Worm (Caenorhabditis elegans): Measurements from ENCODE around the gene ZK105.3.

Gene ZK105.3

DNA sequence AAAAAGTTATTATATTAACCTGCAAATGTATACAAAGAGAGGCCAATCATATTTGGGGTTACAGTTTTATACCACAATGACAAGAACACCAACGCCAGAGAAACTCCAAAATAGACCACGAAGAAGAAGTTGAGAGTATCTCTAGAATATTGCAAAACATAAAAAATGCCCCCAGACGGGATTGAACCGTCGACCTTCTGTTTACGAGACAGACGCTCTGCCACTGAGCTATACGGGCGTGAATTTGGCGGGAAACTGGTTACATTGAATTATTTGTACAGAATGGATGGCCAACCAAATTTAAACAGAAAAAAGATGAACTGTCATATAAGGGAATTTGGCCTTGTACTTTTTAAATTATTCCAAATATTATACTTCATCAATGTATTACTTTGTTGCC is 33.5 kb downstream of the ZK105.3 start (continued):
- 0 out of 2 replicates have a peak, but pooled peaks have one; percentile 24 for TF ChIP-seq F26F4.8 (GFP tag; conservative IDR thresholded peaks at IDR 0.05)
- TF ChIP-seq hlh-11 (tag; optimal IDR thresholded peaks at IDR 0.05): peak; percentile 60
- TF ChIP-seq jun-1 (tag; optimal IDR thresholded peaks at IDR 0.05): no peak
- peak; percentile 1 for TF ChIP-seq spr-3 (GFP tag; optimal IDR thresholded peaks at IDR 0.05)
- no peak for TF ChIP-seq madf-5 (GFP tag; IDR thresholded peaks at IDR 0.05)
- no peak for TF ChIP-seq nhr-48 (tag; optimal IDR thresholded peaks at IDR 0.05)
- no peak for TF ChIP-seq Y48G9A.11 (GFP tag; IDR thresholded peaks at IDR 0.05)
- no peak for TF ChIP-seq ZK546.5 (tag; optimal IDR thresholded peaks at IDR 0.05)
- TF ChIP-seq T20F7.1 (GFP tag; optimal IDR thresholded peaks at IDR 0.05): peak; percentile 6
- TF ChIP-seq Y105C5A.15 (GFP tag; IDR thresholded peaks at IDR 0.05): no peak
- peak; percentile 67 for TF ChIP-seq dve-1 (tag; optimal IDR thresholded peaks at IDR 0.05; ENCODE audit: insufficient read depth)
- TF ChIP-seq daf-8 (GFP tag; IDR thresholded peaks at IDR 0.05): no peak
- no peak for TF ChIP-seq mxl-3 (GFP tag; optimal IDR thresholded peaks at IDR 0.05)
- no peak for TF ChIP-seq F44E2.7 (GFP tag; IDR thresholded peaks at IDR 0.05)
- TF ChIP-seq snpc-1.2 (GFP tag; IDR thresholded peaks at IDR 0.05): peak; percentile 52; the same call in 1 of the 2 replicates
- peak; percentile 25; the same call in 1 of the 2 replicates for TF ChIP-seq pha-4 (GFP tag; IDR thresholded peaks at IDR 0.05)
- no peak for TF ChIP-seq pha-4 (tag; optimal IDR thresholded peaks at IDR 0.05)
- TF ChIP-seq ama-1 (optimal IDR thresholded peaks at IDR 0.05): no peak
- no peak for TF ChIP-seq nhr-77 (tag; optimal IDR thresholded peaks at IDR 0.05)
- TF ChIP-seq ztf-7 (tag; optimal IDR thresholded peaks at IDR 0.05): peak; percentile 35
- no peak for TF ChIP-seq lin-15B (tag; optimal IDR thresholded peaks at IDR 0.05)
- no peak for TF ChIP-seq ceh-28 (tag; optimal IDR thresholded peaks at IDR 0.05)
- TF ChIP-seq lin-38 (GFP tag; IDR thresholded peaks at IDR 0.05): peak; percentile 26; the same call in 1 of the 2 replicates
- TF ChIP-seq lim-7 (GFP tag; IDR thresholded peaks at IDR 0.05): no peak
- TF ChIP-seq dpl-1 (GFP tag; optimal IDR thresholded peaks at IDR 0.05): peak; percentile 38
- TF ChIP-seq T26A8.4 (GFP tag; IDR thresholded peaks at IDR 0.05): peak; percentile 77
- no peak for TF ChIP-seq lin-39 (tag; optimal IDR thresholded peaks at IDR 0.05)
- no peak for TF ChIP-seq nhr-111 (GFP tag; optimal IDR thresholded peaks at IDR 0.05)
- TF ChIP-seq ceh-82 (tag; optimal IDR thresholded peaks at IDR 0.05): no peak
- 0 out of 2 replicates have a peak, but pooled peaks have one; percentile 12 for TF ChIP-seq ctbp-1 (GFP tag; IDR thresholded peaks at IDR 0.05)
- no peak for TF ChIP-seq zfp-3 (GFP tag; conservative IDR thresholded peaks at IDR 0.05)
- no peak for TF ChIP-seq F37D6.2 (tag; optimal IDR thresholded peaks at IDR 0.05)
- 0 out of 2 replicates have a peak, but pooled peaks have one; percentile 61 for TF ChIP-seq arid-1 (GFP tag; conservative IDR thresholded peaks at IDR 0.05)
- TF ChIP-seq snpc-4 (tag; optimal IDR thresholded peaks at IDR 0.05): no peak
- no peak for TF ChIP-seq mdt-29 (GFP tag; IDR thresholded peaks at IDR 0.05)
- TF ChIP-seq lin-29 (GFP tag; IDR thresholded peaks at IDR 0.05): no peak
- peak; percentile 67 for TF ChIP-seq mes-2 (tag; optimal IDR thresholded peaks at IDR 0.05; ENCODE audit: poor library complexity, severe bottlenecking)
- no peak for TF ChIP-seq nhr-76 (tag; optimal IDR thresholded peaks at IDR 0.05)
- TF ChIP-seq daf-19 (GFP tag; conservative IDR thresholded peaks at IDR 0.05): no peak
- TF ChIP-seq unc-62 (GFP tag; optimal IDR thresholded peaks at IDR 0.05 in 1 of 2): peak in 1 of 2 experiments; percentile 8
- TF ChIP-seq unc-62 (tag; optimal IDR thresholded peaks at IDR 0.05): no peak
- no peak for TF ChIP-seq attf-4 (tag; optimal IDR thresholded peaks at IDR 0.05)
- TF ChIP-seq zip-2 (tag; optimal IDR thresholded peaks at IDR 0.05): no peak
- no peak for TF ChIP-seq mxl-2 (GFP tag; conservative IDR thresholded peaks at IDR 0.05)
- no peak for TF ChIP-seq saeg-2 (GFP tag; IDR thresholded peaks at IDR 0.05)
- peak; percentile 37; the same call in 1 of the 2 replicates for TF ChIP-seq dmd-6 (GFP tag; IDR thresholded peaks at IDR 0.05)
- no peak for TF ChIP-seq cey-2 (tag; optimal IDR thresholded peaks at IDR 0.05; ENCODE audit: borderline replicate concordance, insufficient read depth)
- no peak for TF ChIP-seq F10B5.3 (tag; optimal IDR thresholded peaks at IDR 0.05)
- peak; percentile 60; the same call in 1 of the 2 replicates for TF ChIP-seq egl-43 (GFP tag; IDR thresholded peaks at IDR 0.05)
- peak; percentile 8 for TF ChIP-seq nhr-25 (tag; optimal IDR thresholded peaks at IDR 0.05; ENCODE audit: borderline replicate concordance, insufficient read depth)
- TF ChIP-seq sdz-12 (GFP tag; optimal IDR thresholded peaks at IDR 0.05): no peak

Data from whole organism, L4 larva.